Fruit fly (Drosophila melanogaster) S2 (cell line): ENCODE measurements around the gene CG34170.

Experiments
- CG8478 ChIP-seq: fragments of >200 bp; optimal IDR thresholded peaks from 2 replicates; lab custom pipeline; 2018
- CTCF ChIP-seq, 2 experiments: fragments of >200 bp; optimal IDR thresholded peaks; 2 replicates each; lab custom pipeline; 2018

Gene CG34170

dm6 chr2L:17311720-17312119 lies at the start of gene CG34170:
CG34170 (minus strand) TSS chr2L:17311820.
- TF ChIP-seq CTCF (optimal IDR thresholded peaks at IDR 0.05; lab: Kevin White, UChicago), result no peak
- no peak for TF ChIP-seq CG8478 (lab: Kevin White, UChicago)

- TF ChIP-seq CG8478 (lab: Kevin White, UChicago), result no peak
- no peak for TF ChIP-seq CTCF (optimal IDR thresholded peaks at IDR 0.05; lab: Kevin White, UChicago)
These were observed 9.0 kb upstream of the CG34170 start, which contains the start of gene CG45691 for dm6 chr2L:17320612-17321011. CG45691 (minus strand) TSS chr2L:17320712.

dm6 chr2L:17292102-17292501 lies 19.5 kb downstream of the CG34170 start, which contains the start of gene CG6380:
CG6380 (minus strand) TSS chr2L:17292202.
- TF ChIP-seq CTCF (optimal IDR thresholded peaks at IDR 0.05; lab: Kevin White, UChicago) (no peak), CG8478 (lab: Kevin White, UChicago) (no peak)

dm6 chr2L:17285940-17286339 lies 25.7 kb downstream of the CG34170 start, which contains the start of gene CG15140:
CG15140 (plus strand) TSS chr2L:17286240.
- no peak for TF ChIP-seq CTCF (optimal IDR thresholded peaks at IDR 0.05; lab: Kevin White, UChicago)
- TF ChIP-seq CG8478 (lab: Kevin White, UChicago), result no peak

dm6 chr2L:17269740-17270139 lies 41.9 kb downstream of the CG34170 start:
- no peak for TF ChIP-seq CG8478 (lab: Kevin White, UChicago)
- TF ChIP-seq CTCF (optimal IDR thresholded peaks at IDR 0.05; lab: Kevin White, UChicago), result no peak

- no peak for TF ChIP-seq CTCF (optimal IDR thresholded peaks at IDR 0.05; lab: Kevin White, UChicago)
- no peak for TF ChIP-seq CG8478 (lab: Kevin White, UChicago)
These were observed 43.4 kb downstream of the CG34170 start for dm6 chr2L:17268088-17268755.

- no peak for TF ChIP-seq CG8478 (lab: Kevin White, UChicago)
- no peak for TF ChIP-seq CTCF (optimal IDR thresholded peaks at IDR 0.05; lab: Kevin White, UChicago)
These were observed 44.3 kb downstream of the CG34170 start for dm6 chr2L:17267358-17267750.

dm6 chr2L:17266677-17267357 lies 44.8 kb downstream of the CG34170 start:
- TF ChIP-seq CG8478 (lab: Kevin White, UChicago) (no peak), CTCF (optimal IDR thresholded peaks at IDR 0.05; lab: Kevin White, UChicago) (no peak)

- no peak for TF ChIP-seq CTCF (optimal IDR thresholded peaks at IDR 0.05; lab: Kevin White, UChicago)
- no peak for TF ChIP-seq CG8478 (lab: Kevin White, UChicago)
These were observed 48.3 kb downstream of the CG34170 start for dm6 chr2L:17263352-17263751.

- TF ChIP-seq CTCF (optimal IDR thresholded peaks at IDR 0.05; lab: Kevin White, UChicago) (no peak), CG8478 (lab: Kevin White, UChicago) (no peak)
These were observed 49.4 kb downstream of the CG34170 start for dm6 chr2L:17262231-17262630.
